Fruit fly (Drosophila melanogaster): ENCODE measurements around the gene fz2.

The fz2 gene

dm6 chr3L:19190791-19191190, 44.4 kb downstream of the fz2 start (continued):
- TF ChIP-seq Bdp1 (GFP tag; optimal IDR thresholded peaks at IDR 0.05) (no peak), CG15269 (tag; optimal IDR thresholded peaks at IDR 0.05) (no peak), chm (GFP tag; IDR thresholded peaks at IDR 0.05) (no peak), CG11504 (tag; optimal IDR thresholded peaks at IDR 0.05) (peak; percentile 45), vvl (GFP tag; IDR thresholded peaks at IDR 0.05) (peak; percentile 40), dmrt99B (tag; optimal IDR thresholded peaks at IDR 0.05) (peak; percentile 38), CG4707 (GFP tag; optimal IDR thresholded peaks at IDR 0.05) (no peak), PHDP (tag; optimal IDR thresholded peaks at IDR 0.05) (peak; percentile 34), CG15601 (tag; optimal IDR thresholded peaks at IDR 0.05) (no peak), jumu (GFP tag; optimal IDR thresholded peaks at IDR 0.05) (peak; percentile 35), Jarid2 (GFP tag; optimal IDR thresholded peaks at IDR 0.05) (peak; percentile 6), CG6689 (GFP tag; IDR thresholded peaks at IDR 0.05) (0 out of 2 replicates have a peak, but pooled peaks have one; percentile 39), ind (GFP tag; optimal IDR thresholded peaks at IDR 0.05) (peak; percentile 37), D19A (tag; optimal IDR thresholded peaks at IDR 0.05) (no peak), MBD-R2 (GFP tag; IDR thresholded peaks at IDR 0.05) (no peak), en (GFP tag; optimal IDR thresholded peaks at IDR 0.05) (no peak), CG3281 (GFP tag; optimal IDR thresholded peaks at IDR 0.05) (peak; percentile 6), fd64A (GFP tag; optimal IDR thresholded peaks at IDR 0.05) (no peak), CG1602 (GFP tag; optimal IDR thresholded peaks at IDR 0.05) (no peak), CG7372 (GFP tag; IDR thresholded peaks at IDR 0.05) (no peak), unc-4 (GFP tag; IDR thresholded peaks at IDR 0.05; ENCODE audit: partially characterized antibody) (no peak), Chrac-16 (GFP tag; optimal IDR thresholded peaks at IDR 0.05) (peak; percentile 25), NfI (GFP tag; optimal IDR thresholded peaks at IDR 0.05) (peak; percentile 35), zen (tag; optimal IDR thresholded peaks at IDR 0.05) (peak; percentile 60), CG15696 (tag; optimal IDR thresholded peaks at IDR 0.05) (no peak), Ptx1 (GFP tag; IDR thresholded peaks at IDR 0.05) (peak; percentile 45), Ets97D (GFP tag; optimal IDR thresholded peaks at IDR 0.05) (no peak), CG3726 (GFP tag; IDR thresholded peaks at IDR 0.05) (no peak), slbo (GFP tag; IDR thresholded peaks at IDR 0.05) (peak; percentile 61; the same call in 1 of the 2 replicates), nerfin-1 (tag; optimal IDR thresholded peaks at IDR 0.05) (no peak), maf-S (GFP tag; optimal IDR thresholded peaks at IDR 0.05) (peak; percentile 29), CG6654 (GFP tag; optimal IDR thresholded peaks at IDR 0.05) (no peak), CG6791 (GFP tag; IDR thresholded peaks at IDR 0.05; ENCODE audit: partially characterized antibody) (no peak), Oli (tag; optimal IDR thresholded peaks at IDR 0.05) (peak; percentile 5), CG18476 (GFP tag; optimal IDR thresholded peaks at IDR 0.05) (no peak), chif (GFP tag; optimal IDR thresholded peaks at IDR 0.05) (peak in 1 of 2 experiments; percentile 45), lab (GFP tag; optimal IDR thresholded peaks at IDR 0.05) (peak; percentile 66), CG1603 (tag; optimal IDR thresholded peaks at IDR 0.05) (peak; percentile 24), CG4820 (GFP tag; optimal IDR thresholded peaks at IDR 0.05) (peak; percentile 23), bcd (GFP tag; optimal IDR thresholded peaks at IDR 0.05) (peak; percentile 37), wek (GFP tag; optimal IDR thresholded peaks at IDR 0.05) (no peak), CG17359 (tag; optimal IDR thresholded peaks at IDR 0.05) (peak; percentile 19), prd (optimal IDR thresholded peaks at IDR 0.05) (no peak), prd (GFP tag; IDR thresholded peaks at IDR 0.05) (peak; percentile 85)
